Worm (Caenorhabditis elegans): ENCODE measurements around the gene swt-6.

swt-6 gene

DNA sequence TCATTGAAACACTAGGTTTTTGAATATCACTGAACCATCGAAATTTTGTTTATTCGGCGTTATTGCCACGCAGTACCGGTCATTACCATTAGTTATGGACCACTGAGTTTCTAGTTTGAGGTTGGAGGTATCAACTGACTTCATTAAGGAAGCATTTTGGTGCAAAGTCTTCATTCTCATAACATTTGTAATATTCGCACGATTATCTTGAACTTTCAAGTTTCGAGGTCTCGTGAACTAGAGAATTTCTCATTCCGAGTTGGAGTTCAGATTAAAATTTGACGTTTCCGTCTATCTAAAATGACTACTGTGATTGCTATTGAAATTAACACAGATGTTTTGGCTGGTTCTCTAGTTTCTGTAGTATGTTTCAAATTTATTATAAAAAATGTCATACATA lies 33.4 kb upstream of the swt-6 start, which contains the start of gene srx-42:
TSS of gene srx-42 (plus strand) at position 301 of the 400 bp plus-strand sequence.
- TF ChIP-seq egl-18 (GFP tag; IDR thresholded peaks at IDR 0.05) (no peak), lsl-1 (GFP tag; optimal IDR thresholded peaks at IDR 0.05) (no peak), nhr-90 (tag; optimal IDR thresholded peaks at IDR 0.05) (no peak), nhr-27 (tag; optimal IDR thresholded peaks at IDR 0.05) (no peak), mcd-1 (GFP tag; IDR thresholded peaks at IDR 0.05) (no peak), egl-44 (GFP tag; IDR thresholded peaks at IDR 0.05) (no peak)

DNA sequence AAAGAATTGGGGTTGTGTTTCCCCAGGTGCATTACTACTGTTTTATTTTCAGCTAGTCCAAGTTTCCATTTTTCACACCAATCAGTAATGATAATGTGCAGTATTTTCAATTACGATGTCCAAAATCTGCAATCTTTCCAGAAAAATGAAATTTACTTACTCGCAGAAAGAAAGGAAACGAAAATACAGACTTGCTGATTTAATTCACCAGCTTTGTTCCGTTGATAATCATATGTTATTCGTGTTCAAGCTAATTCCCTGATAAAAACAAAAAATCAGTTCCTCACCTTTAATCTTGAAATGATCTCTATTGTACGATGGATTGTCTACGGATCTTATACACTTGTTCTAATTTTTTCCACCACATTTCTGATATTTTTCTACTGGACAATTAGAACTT lies 30.3 kb upstream of the swt-6 start, which contains the start of gene srxa-11:
TSS of gene srxa-11 (plus strand) at position 301 of the 400 bp plus-strand sequence.
- TF ChIP-seq F39B2.1 (GFP tag; IDR thresholded peaks at IDR 0.05) (no peak), mes-4 (tag; optimal IDR thresholded peaks at IDR 0.05) (no peak), T07F8.4 (tag; optimal IDR thresholded peaks at IDR 0.05) (no peak)

DNA sequence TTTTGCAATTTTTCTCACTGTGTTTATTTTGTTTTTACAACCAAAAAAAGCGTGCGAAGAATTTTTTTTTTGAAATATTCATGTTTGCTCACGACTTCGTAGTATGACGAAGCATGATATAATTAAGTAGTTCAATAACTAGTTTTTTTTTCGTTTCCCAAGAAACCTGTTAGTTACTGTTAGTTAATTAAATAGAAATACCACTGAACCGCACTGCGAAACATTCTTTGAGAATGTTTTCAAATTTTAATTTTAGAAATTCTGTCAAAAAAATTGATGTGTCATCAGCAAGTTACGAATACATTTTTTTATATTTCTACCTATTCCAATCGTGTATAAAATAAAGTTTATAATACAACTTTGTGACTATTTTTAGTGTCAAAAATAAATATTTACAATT lies 27.8 kb upstream of the swt-6 start, which contains the start of gene srxa-12:
TSS of gene srxa-12 (plus strand) at position 301 of the 400 bp plus-strand sequence.
- TF ChIP-seq mxl-1 (tag; optimal IDR thresholded peaks at IDR 0.05) (no peak), lir-1 (GFP tag; conservative IDR thresholded peaks at IDR 0.05) (no peak), F57A8.1 (GFP tag; optimal IDR thresholded peaks at IDR 0.05) (no peak), snpc-4 (GFP tag; optimal IDR thresholded peaks at IDR 0.05) (no peak), snpc-4 (tag; optimal IDR thresholded peaks at IDR 0.05) (no peak), snpc-1.1 (tag; optimal IDR thresholded peaks at IDR 0.05; ENCODE audit: insufficient read depth) (no peak), Y53F4B.3 (GFP tag; IDR thresholded peaks at IDR 0.05) (no peak), nhr-179 (tag; optimal IDR thresholded peaks at IDR 0.05) (no peak), B0035.1 (tag; optimal IDR thresholded peaks at IDR 0.05) (no peak), let-607 (tag; optimal IDR thresholded peaks at IDR 0.05) (no peak), ztf-6 (GFP tag; IDR thresholded peaks at IDR 0.05) (no peak), rcor-1 (GFP tag; IDR thresholded peaks at IDR 0.05) (no peak), ceh-91 (GFP tag; IDR thresholded peaks at IDR 0.05) (no peak), pbrm-1 (GFP tag; IDR thresholded peaks at IDR 0.05) (no peak), ceh-40 (GFP tag; IDR thresholded peaks at IDR 0.05) (no peak), fkh-3 (tag; optimal IDR thresholded peaks at IDR 0.05) (no peak), sptf-2 (GFP tag; optimal IDR thresholded peaks at IDR 0.05) (no peak), egl-44 (GFP tag; IDR thresholded peaks at IDR 0.05) (no peak)

DNA sequence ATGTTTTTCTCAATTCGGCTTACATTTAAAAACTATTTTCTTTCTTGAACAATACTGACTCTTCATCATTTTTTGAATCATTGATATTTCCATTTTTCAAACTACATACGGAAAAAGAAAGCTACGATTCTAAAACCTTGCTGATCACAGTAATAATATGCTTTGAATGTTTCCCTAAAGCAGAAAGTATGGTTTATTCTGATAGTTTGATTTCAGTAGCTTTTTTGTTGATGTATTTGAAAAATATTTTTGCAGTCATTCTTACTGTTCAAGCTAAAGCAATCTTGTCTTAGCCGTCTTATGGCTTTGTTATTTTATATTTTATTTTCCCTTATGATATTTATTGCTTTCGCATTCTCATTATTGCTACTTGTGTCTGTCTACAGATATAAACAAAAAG lies 24.7 kb upstream of the swt-6 start, which contains the start of gene srxa-13:
TSS of gene srxa-13 (plus strand) at position 301 of the 400 bp plus-strand sequence.
- no peak for TF ChIP-seq egl-18 (GFP tag; IDR thresholded peaks at IDR 0.05)

DNA sequence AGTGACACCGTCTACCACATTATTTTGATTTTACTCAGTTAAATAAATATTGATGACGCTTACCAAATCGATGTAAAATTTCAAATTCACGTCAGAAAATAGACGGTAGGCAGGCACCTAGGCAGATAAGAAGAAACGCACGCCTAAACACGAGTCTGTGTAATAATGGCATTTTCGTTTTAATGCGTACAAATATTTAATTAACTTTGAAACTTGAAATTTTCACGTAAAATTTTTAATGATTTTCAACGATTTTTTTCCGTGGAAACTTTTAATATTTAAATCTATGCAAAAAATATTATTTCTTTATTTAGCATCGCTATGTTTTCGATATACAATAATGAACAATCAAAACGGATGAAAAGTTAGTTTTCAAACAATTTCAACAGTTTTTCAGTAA lies 22.9 kb upstream of the swt-6 start, which contains the start of gene C06B3.16:
TSS of gene C06B3.16 (plus strand) at position 301 of the 400 bp plus-strand sequence.
- TF ChIP-seq attf-6 (GFP tag; IDR thresholded peaks at IDR 0.05) (no peak), madf-3 (GFP tag; IDR thresholded peaks at IDR 0.05) (no peak), athp-1 (tag; optimal IDR thresholded peaks at IDR 0.05) (no peak), repo-1 (tag; optimal IDR thresholded peaks at IDR 0.05) (no peak), efl-1 (GFP tag; optimal IDR thresholded peaks at IDR 0.05) (no peak), fkh-3 (tag; optimal IDR thresholded peaks at IDR 0.05) (no peak), hsf-1 (GFP tag; IDR thresholded peaks at IDR 0.05) (no peak), ceh-91 (GFP tag; IDR thresholded peaks at IDR 0.05) (no peak), attf-3 (GFP tag; conservative IDR thresholded peaks at IDR 0.05) (no peak), sea-2 (GFP tag; IDR thresholded peaks at IDR 0.05) (no peak), ztf-3 (GFP tag; optimal IDR thresholded peaks at IDR 0.05) (no peak), ama-1 (optimal IDR thresholded peaks at IDR 0.05) (no peak), ama-1 (GFP tag; optimal IDR thresholded peaks at IDR 0.05) (no peak), ztf-6 (GFP tag; IDR thresholded peaks at IDR 0.05) (no peak), hmg-20 (GFP tag; IDR thresholded peaks at IDR 0.05) (no peak), lin-26 (GFP tag; IDR thresholded peaks at IDR 0.05) (no peak), pbrm-1 (GFP tag; IDR thresholded peaks at IDR 0.05) (no peak), Y79H2A.3 (GFP tag; conservative IDR thresholded peaks at IDR 0.05) (no peak), hlh-12 (tag; optimal IDR thresholded peaks at IDR 0.05) (no peak)

Measured in whole organism, young adult.